Worm (Caenorhabditis elegans) whole organism, L2 larva: ENCODE results near the gene F55B12.10.

Experiments used
- C34F6.9 ChIP-seq: fragments of 150-350 bp; optimal IDR thresholded peaks from 2 replicates; lab custom pipeline; 2014; ENCODE audit warnings: missing biosample characterization, missing genetic modification characterization
- R02D3.7 ChIP-seq: fragments of 150-350 bp; optimal IDR thresholded peaks from 2 replicates; lab custom pipeline; 2014; ENCODE audit warnings: missing biosample characterization, missing genetic modification characterization
- Y55F3AM.14 ChIP-seq: fragments of 200-800 bp; sonication (Bioruptor generic); optimal IDR thresholded peaks from 2 replicates; lab custom pipeline; 2018; ENCODE audit warnings: mild to moderate bottlenecking, missing genetic modification characterization, missing compliant biosample characterization
- ZK546.5 ChIP-seq: sonication (generic microtip); optimal IDR thresholded peaks from 2 replicates; lab custom pipeline; 2017; ENCODE audit warnings: missing biosample characterization, missing genetic modification characterization
- aly-2 ChIP-seq: fragments of 150-350 bp; optimal IDR thresholded peaks from 2 replicates; lab custom pipeline; 2014; ENCODE audit warnings: missing biosample characterization, missing genetic modification characterization
- blmp-1 ChIP-seq: sonication (generic microtip); optimal IDR thresholded peaks from 2 replicates; lab custom pipeline; 2017; ENCODE audit warnings: missing genetic modification characterization, mild to moderate bottlenecking, missing compliant biosample characterization, antibody characterized with exemption, moderate library complexity; ENCODE audit not compliant: insufficient read depth
- ceh-16 ChIP-seq: fragments of 150-350 bp; optimal IDR thresholded peaks from 2 replicates; lab custom pipeline; 2014; ENCODE audit warnings: missing biosample characterization, missing genetic modification characterization
- ceh-82 ChIP-seq: fragments of 150-350 bp; optimal IDR thresholded peaks from 2 replicates; lab custom pipeline; 2014; ENCODE audit warnings: missing biosample characterization, missing genetic modification characterization
- crh-2 ChIP-seq: sonication (generic microtip); optimal IDR thresholded peaks from 2 replicates; lab custom pipeline; 2017; ENCODE audit warnings: missing biosample characterization, missing genetic modification characterization
- dmd-4 ChIP-seq: sonication (generic microtip); optimal IDR thresholded peaks from 2 replicates; lab custom pipeline; 2017; ENCODE audit warnings: missing biosample characterization, missing genetic modification characterization
- egl-27 ChIP-seq: sonication (generic microtip); optimal IDR thresholded peaks from 3 replicates; lab custom pipeline; 2017; ENCODE audit warnings: missing biosample characterization, missing genetic modification reagents, missing genetic modification characterization
- elt-1 ChIP-seq: fragments of 150-350 bp; optimal IDR thresholded peaks from 2 replicates; lab custom pipeline; 2014; ENCODE audit warnings: missing biosample characterization, missing genetic modification characterization
- elt-3 ChIP-seq: sonication (generic microtip); optimal IDR thresholded peaks from 2 replicates; lab custom pipeline; 2017; ENCODE audit warnings: missing biosample characterization, missing genetic modification characterization
- fos-1 ChIP-seq: fragments of 150-350 bp; optimal IDR thresholded peaks from 2 replicates; lab custom pipeline; 2014; ENCODE audit warnings: missing biosample characterization, missing genetic modification characterization
- gmeb-1 ChIP-seq: fragments of 150-350 bp; optimal IDR thresholded peaks from 2 replicates; lab custom pipeline; 2014; ENCODE audit warnings: missing biosample characterization, missing genetic modification characterization
- lin-11 ChIP-seq: fragments of 150-350 bp; sonication (generic microtip); optimal IDR thresholded peaks from 2 replicates; lab custom pipeline; 2014; ENCODE audit warnings: missing biosample characterization, missing genetic modification characterization, inconsistent platforms, mixed read lengths
- lin-13 ChIP-seq: fragments of 150-350 bp; optimal IDR thresholded peaks from 2 replicates; lab custom pipeline; 2014; ENCODE audit warnings: missing biosample characterization, missing genetic modification reagents, missing genetic modification characterization
- lin-39 ChIP-seq: fragments of 150-350 bp; optimal IDR thresholded peaks from 2 replicates; lab custom pipeline; 2014; ENCODE audit warnings: missing biosample characterization, missing genetic modification reagents, missing genetic modification characterization
- lsy-2 ChIP-seq, 2 experiments: fragments of 150-350 bp in 1 of 2; sonication (generic microtip) in 1 of 2; optimal IDR thresholded peaks; 2 replicates each; lab custom pipeline; 2014 to 2017; ENCODE audit warnings: missing biosample characterization in 2 of 2, missing genetic modification characterization in 2 of 2
- mbf-1 ChIP-seq: sonication (generic microtip); optimal IDR thresholded peaks from 2 replicates; lab custom pipeline; 2017; ENCODE audit warnings: missing biosample characterization, missing genetic modification characterization
- mdl-1 ChIP-seq, 2 experiments: fragments of 150-350 bp in 1 of 2; sonication (generic microtip) in 1 of 2; optimal IDR thresholded peaks; 2 replicates each; lab custom pipeline; 2017; ENCODE audit warnings: missing biosample characterization in 2 of 2, missing genetic modification characterization in 2 of 2
- nhr-10 ChIP-seq: sonication (generic microtip); optimal IDR thresholded peaks from 2 replicates; lab custom pipeline; 2017; ENCODE audit warnings: missing biosample characterization, missing genetic modification characterization
- nhr-11 ChIP-seq: fragments of 150-350 bp; optimal IDR thresholded peaks from 2 replicates; lab custom pipeline; 2014; ENCODE audit warnings: missing biosample characterization, missing genetic modification characterization
- nhr-12 ChIP-seq: fragments of 150-350 bp; optimal IDR thresholded peaks from 2 replicates; lab custom pipeline; 2014; ENCODE audit warnings: missing biosample characterization, missing genetic modification characterization
- nhr-129 ChIP-seq: fragments of 150-350 bp; optimal IDR thresholded peaks from 2 replicates; lab custom pipeline; 2014; ENCODE audit warnings: missing biosample characterization, missing genetic modification characterization
- nhr-21 ChIP-seq: fragments of 150-350 bp; optimal IDR thresholded peaks from 2 replicates; lab custom pipeline; 2014; ENCODE audit warnings: missing biosample characterization, missing genetic modification characterization
- nhr-237 ChIP-seq: fragments of 150-350 bp; optimal IDR thresholded peaks from 2 replicates; lab custom pipeline; 2014; ENCODE audit warnings: missing biosample characterization, missing genetic modification characterization
- nhr-25 ChIP-seq: fragments of 150-350 bp; sonication (generic microtip); optimal IDR thresholded peaks from 3 replicates; lab custom pipeline; 2014; ENCODE audit warnings: missing biosample characterization, missing genetic modification characterization
- nhr-6 ChIP-seq: fragments of 150-350 bp; optimal IDR thresholded peaks from 2 replicates; lab custom pipeline; 2014; ENCODE audit warnings: missing biosample characterization, missing genetic modification characterization
- nhr-77 ChIP-seq: fragments of 150-350 bp; optimal IDR thresholded peaks from 2 replicates; lab custom pipeline; 2014; ENCODE audit warnings: missing biosample characterization, missing genetic modification characterization
- sem-4 ChIP-seq: fragments of 150-350 bp; optimal IDR thresholded peaks from 2 replicates; lab custom pipeline; 2014; ENCODE audit warnings: missing biosample characterization, missing genetic modification reagents, missing genetic modification characterization
- skn-1 ChIP-seq: sonication (generic microtip); optimal IDR thresholded peaks from 2 replicates; lab custom pipeline; 2017; ENCODE audit warnings: missing biosample characterization, missing genetic modification characterization
- snpc-4 ChIP-seq: fragments of 150-350 bp; optimal IDR thresholded peaks from 2 replicates; lab custom pipeline; 2014; ENCODE audit warnings: missing biosample characterization, missing genetic modification characterization
- unc-39 ChIP-seq: fragments of 150-350 bp; optimal IDR thresholded peaks from 2 replicates; lab custom pipeline; 2014; ENCODE audit warnings: missing biosample characterization, missing genetic modification characterization
- unc-55 ChIP-seq: fragments of 150-350 bp; sonication (generic microtip); optimal IDR thresholded peaks from 3 replicates; lab custom pipeline; 2014; ENCODE audit warnings: missing biosample characterization, missing genetic modification reagents, missing genetic modification characterization
- ztf-1 ChIP-seq: fragments of 200-800 bp; sonication (Bioruptor generic); conservative IDR thresholded peaks from 2 replicates; pipeline ENCODE4 v1.3.6; 2022; ENCODE audit warnings: missing genetic modification characterization, missing compliant biosample characterization
- ztf-4 ChIP-seq: fragments of 150-350 bp; optimal IDR thresholded peaks from 2 replicates; lab custom pipeline; 2014; ENCODE audit warnings: missing biosample characterization, missing genetic modification characterization

The F55B12.10 gene

DNA sequence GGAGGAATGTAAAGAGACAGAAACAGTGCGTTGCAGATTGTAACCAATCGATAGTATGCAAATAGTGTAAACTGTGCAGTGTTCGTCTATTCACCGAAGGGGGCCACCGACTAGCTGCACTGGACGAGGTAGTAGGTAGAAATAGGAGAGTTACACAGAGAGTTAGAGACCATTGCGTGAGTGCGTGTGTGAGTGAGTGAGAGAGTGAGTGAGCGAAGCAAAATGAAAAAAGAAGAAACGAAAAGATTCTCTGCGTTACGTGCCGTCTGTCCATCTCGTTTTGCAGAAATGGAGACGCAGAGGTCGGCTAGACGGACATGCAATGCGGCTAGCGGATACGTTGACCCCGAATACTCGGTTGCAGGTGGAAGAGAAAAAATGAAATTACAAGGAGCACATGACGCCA, 31.1 kb upstream of the F55B12.10 start (continued):
- TF ChIP-seq snpc-4 (tag; lab: Kevin White, UChicago) (no peak), gmeb-1 (tag; lab: Kevin White, UChicago) (peak; percentile 46), nhr-77 (no peak), mdl-1 (tag; optimal IDR thresholded peaks at IDR 0.05; lab: Kevin White, UChicago) (no peak), R02D3.7 (tag; lab: Kevin White, UChicago) (no peak), aly-2 (tag; lab: Kevin White, UChicago) (no peak), lin-13 (GFP tag; lab: Kevin White, UChicago) (peak; percentile 24), nhr-25 (tag; lab: Kevin White, UChicago) (no peak), ztf-4 (no peak), sem-4 (tag; lab: Kevin White, UChicago) (peak; percentile 6), elt-3 (tag; lab: Kevin White, UChicago) (no peak), lin-39 (tag; lab: Kevin White, UChicago) (no peak), egl-27 (tag; lab: Kevin White, UChicago) (no peak), ztf-1 (GFP tag; lab: Robert Waterston, UW) (no peak), nhr-10 (tag; lab: Kevin White, UChicago) (no peak), ceh-82 (tag; lab: Kevin White, UChicago) (no peak)

ce11 chrV:13812330-13812729, 27.2 kb upstream of the F55B12.10 start:
- TF ChIP-seq mdl-1 (tag; optimal IDR thresholded peaks at IDR 0.05; lab: Kevin White, UChicago) (no peak), blmp-1 (tag; lab: Kevin White, UChicago) (no peak), sem-4 (tag; lab: Kevin White, UChicago) (no peak), ztf-4 (no peak), ceh-82 (tag; lab: Kevin White, UChicago) (no peak), ztf-1 (GFP tag; lab: Robert Waterston, UW) (no peak)

- TF ChIP-seq lin-13 (GFP tag; lab: Kevin White, UChicago) (no peak), lin-11 (tag; lab: Kevin White, UChicago) (no peak), nhr-10 (tag; lab: Kevin White, UChicago) (no peak), mbf-1 (no peak), snpc-4 (tag; lab: Kevin White, UChicago) (no peak), unc-55 (no peak), nhr-12 (tag; lab: Kevin White, UChicago) (no peak), C34F6.9 (tag; lab: Kevin White, UChicago) (no peak), lin-39 (tag; lab: Kevin White, UChicago) (no peak), nhr-129 (no peak), skn-1 (no peak), nhr-6 (tag; lab: Kevin White, UChicago) (no peak), elt-1 (no peak), egl-27 (tag; lab: Kevin White, UChicago) (no peak), nhr-25 (tag; lab: Kevin White, UChicago) (no peak), nhr-237 (tag; lab: Kevin White, UChicago) (no peak), ZK546.5 (tag; lab: Kevin White, UChicago) (no peak)
Measured at ce11 chrV:13812931-13813330, 26.6 kb upstream of the F55B12.10 start, which contains the start of gene ceh-24. Gene ceh-24, plus strand, starts transcription at chrV:13813231.

- TF ChIP-seq crh-2 (tag; lab: Kevin White, UChicago) (no peak), blmp-1 (tag; lab: Kevin White, UChicago) (no peak), snpc-4 (tag; lab: Kevin White, UChicago) (no peak), dmd-4 (tag; lab: Kevin White, UChicago) (no peak), mbf-1 (no peak), Y55F3AM.14 (no peak), nhr-6 (tag; lab: Kevin White, UChicago) (no peak), ceh-16 (tag; lab: Kevin White, UChicago) (no peak), lsy-2 (tag; optimal IDR thresholded peaks at IDR 0.05; lab: Kevin White, UChicago) (no peak), nhr-11 (tag; lab: Kevin White, UChicago) (no peak), fos-1 (no peak), ceh-82 (tag; lab: Kevin White, UChicago) (no peak), nhr-21 (tag; lab: Kevin White, UChicago) (no peak), unc-39 (no peak), elt-1 (no peak)
Measured at ce11 chrV:13816877-13817276, 22.7 kb upstream of the F55B12.10 start, which contains the start of gene F55B12.2. Gene F55B12.2, minus strand, starts transcription at chrV:13816977.
